Fruit fly (Drosophila melanogaster) whole organism, embryonic: Measurements from ENCODE around the gene Baldspot.
A peak's percentile ranks its signal among the peaks of the same experiment; 100 is the strongest.

ENCODE experiments used
- Atf-2 ChIP-seq: fragments of 200-800 bp; sonication (Bioruptor generic); optimal IDR thresholded peaks from 2 replicates; lab custom pipeline; 2016; ENCODE audit warnings: missing biosample characterization, missing genetic modification characterization
- Bdp1 ChIP-seq: fragments of 200-800 bp; sonication (Bioruptor generic); optimal IDR thresholded peaks from 3 replicates; lab custom pipeline; 2016; ENCODE audit warnings: missing biosample characterization, missing genetic modification characterization
- BtbVII ChIP-seq: fragments of 200-800 bp; sonication (Bioruptor generic); optimal IDR thresholded peaks from 3 replicates; lab custom pipeline; 2017; ENCODE audit warnings: missing biosample characterization, mild to moderate bottlenecking, missing genetic modification characterization
- C15 ChIP-seq: fragments of 200-800 bp; sonication (Bioruptor generic); IDR thresholded peaks from 3 replicates; pipeline ENCODE4 v1.3.6; 2022; ENCODE audit warnings: missing biosample characterization, missing genetic modification characterization
- CG10366 ChIP-seq: fragments of 200-800 bp; sonication (Bioruptor generic); IDR thresholded peaks from 2 replicates; pipeline ENCODE4 v1.3.6; 2022; ENCODE audit warnings: missing biosample characterization, missing genetic modification characterization
- CG11723 ChIP-seq: fragments of 200-800 bp; sonication (Bioruptor generic); optimal IDR thresholded peaks from 2 replicates; lab custom pipeline; 2017; ENCODE audit warnings: missing biosample characterization, mild to moderate bottlenecking, missing genetic modification characterization
- CG12391 ChIP-seq: fragments of 200-800 bp; sonication (Bioruptor generic); optimal IDR thresholded peaks from 3 replicates; lab custom pipeline; 2018; ENCODE audit warnings: missing biosample characterization, mild to moderate bottlenecking, missing genetic modification characterization, moderate library complexity
- CG13123 ChIP-seq: fragments of 200-800 bp; sonication (Bioruptor generic); optimal IDR thresholded peaks from 2 replicates; lab custom pipeline; 2016; ENCODE audit warnings: missing biosample characterization, missing genetic modification characterization
- CG13287 ChIP-seq: fragments of 200-800 bp; sonication (Bioruptor generic); IDR thresholded peaks from 2 replicates; pipeline ENCODE4 v1.3.6; 2022; ENCODE audit warnings: missing biosample characterization, missing genetic modification characterization; ENCODE audit not compliant: partially characterized antibody
- CG13894 ChIP-seq: fragments of 200-800 bp; sonication (Bioruptor generic); optimal IDR thresholded peaks from 3 replicates; lab custom pipeline; 2018; ENCODE audit warnings: missing biosample characterization, mild to moderate bottlenecking, missing genetic modification characterization, moderate library complexity
- CG14710 ChIP-seq: fragments of 200-800 bp; sonication (Bioruptor generic); optimal IDR thresholded peaks from 3 replicates; lab custom pipeline; 2019; ENCODE audit warnings: missing biosample characterization, mild to moderate bottlenecking, missing genetic modification characterization, moderate library complexity
- CG15514 ChIP-seq: fragments of 200-800 bp; sonication (Bioruptor generic); optimal IDR thresholded peaks from 3 replicates; lab custom pipeline; 2017; ENCODE audit warnings: missing biosample characterization, missing genetic modification characterization, mild to moderate bottlenecking, moderate library complexity, missing genetic modification reagents
- CG16863 ChIP-seq: fragments of 200-800 bp; sonication (Bioruptor generic); optimal IDR thresholded peaks from 3 replicates; lab custom pipeline; 2016; ENCODE audit warnings: missing biosample characterization, missing genetic modification characterization
- CG17912 ChIP-seq: fragments of 200-800 bp; sonication (Bioruptor generic); optimal IDR thresholded peaks from 2 replicates; lab custom pipeline; 2018; ENCODE audit warnings: missing biosample characterization, mild to moderate bottlenecking, missing genetic modification characterization
- CG18476 ChIP-seq: fragments of 200-800 bp; sonication (Bioruptor generic); optimal IDR thresholded peaks from 2 replicates; lab custom pipeline; 2016; ENCODE audit warnings: missing biosample characterization, mild to moderate bottlenecking, missing genetic modification characterization
- CG2202 ChIP-seq: fragments of 200-800 bp; sonication (Bioruptor generic); optimal IDR thresholded peaks from 2 replicates; lab custom pipeline; 2018; ENCODE audit warnings: missing biosample characterization, mild to moderate bottlenecking, missing genetic modification characterization
- CG3281 ChIP-seq: fragments of 200-800 bp; sonication (Bioruptor generic); optimal IDR thresholded peaks from 3 replicates; lab custom pipeline; 2017; ENCODE audit warnings: missing biosample characterization, mild to moderate bottlenecking, missing genetic modification characterization
- CG4730 ChIP-seq: fragments of 200-800 bp; sonication (Bioruptor generic); IDR thresholded peaks from 2 replicates; pipeline ENCODE4 v1.3.6; 2022; ENCODE audit warnings: missing biosample characterization, missing genetic modification characterization
- CG4820 ChIP-seq: fragments of 200-800 bp; sonication (Bioruptor generic); optimal IDR thresholded peaks from 3 replicates; lab custom pipeline; 2016; ENCODE audit warnings: missing biosample characterization, missing genetic modification characterization
- CG6272 ChIP-seq: fragments of 200-800 bp; sonication (Bioruptor generic); IDR thresholded peaks from 2 replicates; pipeline ENCODE4 v1.3.6; 2022; ENCODE audit warnings: missing biosample characterization, missing genetic modification characterization
- CG6791 ChIP-seq: fragments of 200-800 bp; sonication (Bioruptor generic); IDR thresholded peaks from 3 replicates; pipeline ENCODE4 v1.3.6; 2022; ENCODE audit warnings: missing biosample characterization, missing genetic modification characterization; ENCODE audit not compliant: partially characterized antibody
- CG8765 ChIP-seq: fragments of 200-800 bp; sonication (Bioruptor generic); IDR thresholded peaks from 2 replicates; pipeline ENCODE4 v1.3.6; 2022; ENCODE audit warnings: missing biosample characterization, missing genetic modification characterization
- CG9817 ChIP-seq: fragments of 200-800 bp; sonication (Bioruptor generic); optimal IDR thresholded peaks from 2 replicates; lab custom pipeline; 2018; ENCODE audit warnings: missing biosample characterization, mild to moderate bottlenecking, missing genetic modification characterization, moderate library complexity
- Dp ChIP-seq: fragments of 200-800 bp; sonication (Bioruptor generic); optimal IDR thresholded peaks from 2 replicates; lab custom pipeline; 2018; ENCODE audit warnings: missing biosample characterization, mild to moderate bottlenecking, missing genetic modification characterization, moderate library complexity
- Ets97D ChIP-seq: fragments of 200-800 bp; sonication (Bioruptor generic); optimal IDR thresholded peaks from 3 replicates; lab custom pipeline; 2016; ENCODE audit warnings: missing biosample characterization, missing genetic modification characterization
- Fer1 ChIP-seq: fragments of 200-800 bp; sonication (Bioruptor generic); optimal IDR thresholded peaks from 2 replicates; lab custom pipeline; 2017; ENCODE audit warnings: missing biosample characterization, mild to moderate bottlenecking, missing genetic modification characterization
- Hmx ChIP-seq: fragments of 200-800 bp; sonication (Bioruptor generic); optimal IDR thresholded peaks from 2 replicates; lab custom pipeline; 2016; ENCODE audit warnings: missing biosample characterization, missing genetic modification characterization
- Neu2 ChIP-seq: fragments of 200-800 bp; sonication (Bioruptor generic); optimal IDR thresholded peaks from 3 replicates; lab custom pipeline; 2016; ENCODE audit warnings: missing biosample characterization, missing genetic modification characterization, borderline replicate concordance
- Nf-YC ChIP-seq: fragments of 200-800 bp; optimal IDR thresholded peaks from 3 replicates; lab custom pipeline; 2019; ENCODE audit warnings: missing biosample characterization, mild to moderate bottlenecking, missing genetic modification characterization, moderate library complexity
- NfI ChIP-seq: fragments of 200-800 bp; sonication (Bioruptor generic); optimal IDR thresholded peaks from 3 replicates; lab custom pipeline; 2018; ENCODE audit warnings: missing biosample characterization, mild to moderate bottlenecking, missing genetic modification characterization, moderate library complexity
- Sox100B ChIP-seq: fragments of 200-800 bp; sonication (Bioruptor generic); optimal IDR thresholded peaks from 3 replicates; lab custom pipeline; 2018; ENCODE audit warnings: missing biosample characterization, mild to moderate bottlenecking, missing genetic modification characterization
- amos ChIP-seq: fragments of 200-800 bp; sonication (Bioruptor generic); IDR thresholded peaks from 2 replicates; pipeline ENCODE4 v1.3.6; 2022; ENCODE audit warnings: missing biosample characterization, missing genetic modification characterization; ENCODE audit not compliant: partially characterized antibody
- ara ChIP-seq: fragments of 200-800 bp; sonication (Bioruptor generic); IDR thresholded peaks from 2 replicates; pipeline ENCODE4 v1.3.6; 2022; ENCODE audit warnings: missing biosample characterization, missing genetic modification characterization
- bbx ChIP-seq: fragments of 200-800 bp; sonication (Bioruptor generic); IDR thresholded peaks from 2 replicates; pipeline ENCODE4 v1.3.6; 2022; ENCODE audit warnings: missing biosample characterization, missing genetic modification characterization; ENCODE audit not compliant: partially characterized antibody
- dmrt11E ChIP-seq: fragments of 200-800 bp; sonication (Bioruptor generic); optimal IDR thresholded peaks from 3 replicates; lab custom pipeline; 2018; ENCODE audit warnings: missing biosample characterization, mild to moderate bottlenecking, missing genetic modification characterization, moderate library complexity
- eve ChIP-seq, 2 experiments: fragments of >200 bp; optimal IDR thresholded peaks; 2 replicates each; lab custom pipeline; 2017; ENCODE audit warnings: missing biosample characterization in 2 of 2, missing genetic modification characterization in 2 of 2
- gsb-n ChIP-seq: fragments of 200-800 bp; sonication (Bioruptor generic); optimal IDR thresholded peaks from 3 replicates; lab custom pipeline; 2018; ENCODE audit warnings: missing biosample characterization, mild to moderate bottlenecking, missing genetic modification characterization
- gt ChIP-seq: fragments of 200-800 bp; sonication (Bioruptor generic); IDR thresholded peaks from 2 replicates; pipeline ENCODE4 v1.3.6; 2022; ENCODE audit warnings: missing biosample characterization, missing genetic modification characterization
- ind ChIP-seq: fragments of 200-800 bp; sonication (Bioruptor generic); optimal IDR thresholded peaks from 3 replicates; lab custom pipeline; 2016; ENCODE audit warnings: missing biosample characterization, missing genetic modification characterization
- nerfin-1 ChIP-seq: fragments of 200-800 bp; sonication (Bioruptor generic); optimal IDR thresholded peaks from 3 replicates; lab custom pipeline; 2019; ENCODE audit warnings: missing biosample characterization, mild to moderate bottlenecking, missing genetic modification characterization, moderate library complexity
- oc ChIP-seq: fragments of 200-800 bp; sonication (Bioruptor generic); optimal IDR thresholded peaks from 2 replicates; lab custom pipeline; 2018; ENCODE audit warnings: missing biosample characterization, mild to moderate bottlenecking, missing genetic modification characterization, moderate library complexity
- repo ChIP-seq: fragments of 200-800 bp; sonication (Bioruptor generic); optimal IDR thresholded peaks from 2 replicates; lab custom pipeline; 2016; ENCODE audit warnings: missing biosample characterization, missing genetic modification characterization
- ro ChIP-seq: fragments of 200-800 bp; sonication (Bioruptor generic); IDR thresholded peaks from 2 replicates; pipeline ENCODE4 v1.3.6; 2022; ENCODE audit warnings: missing biosample characterization, missing genetic modification characterization
- run ChIP-seq: fragments of 200-800 bp; sonication (Bioruptor generic); optimal IDR thresholded peaks from 3 replicates; lab custom pipeline; 2018; ENCODE audit warnings: missing biosample characterization, mild to moderate bottlenecking, missing genetic modification characterization
- salm ChIP-seq: fragments of 200-800 bp; sonication (Bioruptor generic); optimal IDR thresholded peaks from 2 replicates; lab custom pipeline; 2018; ENCODE audit warnings: missing biosample characterization, mild to moderate bottlenecking, missing genetic modification characterization
- sob ChIP-seq: fragments of 200-800 bp; sonication (Bioruptor generic); IDR thresholded peaks from 2 replicates; pipeline ENCODE4 v1.3.6; 2022; ENCODE audit warnings: missing biosample characterization, missing genetic modification characterization
- tna ChIP-seq: fragments of 200-800 bp; sonication (Bioruptor generic); IDR thresholded peaks from 2 replicates; pipeline ENCODE4 v1.3.6; 2022; ENCODE audit warnings: missing biosample characterization, missing genetic modification characterization; ENCODE audit not compliant: partially characterized antibody
- twi ChIP-seq: fragments of 200-800 bp; optimal IDR thresholded peaks from 2 replicates; lab custom pipeline; 2019; ENCODE audit warnings: missing biosample characterization, mild to moderate bottlenecking, missing genetic modification characterization, moderate library complexity
- wdn ChIP-seq: fragments of 200-800 bp; sonication (Bioruptor generic); IDR thresholded peaks from 2 replicates; pipeline ENCODE4 v1.3.6; 2022; ENCODE audit warnings: missing biosample characterization, missing genetic modification characterization
- wek ChIP-seq: fragments of 200-800 bp; sonication (Bioruptor generic); optimal IDR thresholded peaks from 3 replicates; lab custom pipeline; 2018; ENCODE audit warnings: missing biosample characterization, mild to moderate bottlenecking, missing genetic modification characterization, moderate library complexity

Baldspot gene

dm6 chr3L:16612152-16612551 is 49.3 kb downstream of the Baldspot start, which contains the start of gene CG4101 (continued):
- TF ChIP-seq CG13287 (GFP tag; lab: Robert Waterston, UW), result peak; percentile 92
- TF ChIP-seq CG3281 (GFP tag; lab: Kevin White, UChicago), result peak; percentile 90
- TF ChIP-seq Neu2 (GFP tag; lab: Kevin White, UChicago), result no peak
- TF ChIP-seq Nf-YC (tag; lab: Kevin White, UChicago), result peak; percentile 75
- no peak for TF ChIP-seq tna (GFP tag; lab: Robert Waterston, UW)
- peak; percentile 64 for TF ChIP-seq Sox100B (GFP tag; lab: Kevin White, UChicago)
- no peak for TF ChIP-seq gt (GFP tag; lab: Robert Waterston, UW)
- peak; percentile 64 for TF ChIP-seq CG16863 (GFP tag; lab: Kevin White, UChicago)
- TF ChIP-seq Fer1 (GFP tag; lab: Kevin White, UChicago), result peak; percentile 80
- peak; percentile 62 for TF ChIP-seq Atf-2 (GFP tag; lab: Kevin White, UChicago)
- TF ChIP-seq amos (GFP tag; lab: Robert Waterston, UW), result peak; percentile 76
- TF ChIP-seq wdn (GFP tag; lab: Robert Waterston, UW), result peak; percentile 58; the same call in 1 of the 2 replicates
- TF ChIP-seq twi (tag; lab: Kevin White, UChicago), result peak; percentile 67
- TF ChIP-seq Dp (GFP tag; lab: Kevin White, UChicago), result peak; percentile 39
- peak; percentile 91 for TF ChIP-seq CG9817 (tag; lab: Kevin White, UChicago)
- TF ChIP-seq CG12391 (tag; lab: Kevin White, UChicago), result peak; percentile 91
- TF ChIP-seq ind (GFP tag; lab: Kevin White, UChicago), result peak; percentile 82
- peak; percentile 80 for TF ChIP-seq CG10366 (GFP tag; lab: Robert Waterston, UW)
- TF ChIP-seq C15 (GFP tag; lab: Robert Waterston, UW), result 0 out of 3 replicates have a peak, but pooled peaks have one; percentile 41
- no peak for TF ChIP-seq eve (GFP tag; optimal IDR thresholded peaks at IDR 0.05; lab: Kevin White, UChicago)
- peak; percentile 68 for TF ChIP-seq nerfin-1 (tag; lab: Kevin White, UChicago)
- TF ChIP-seq CG13123 (GFP tag; lab: Kevin White, UChicago), result peak; percentile 25
- peak; percentile 63 for TF ChIP-seq CG17912
- TF ChIP-seq run (tag; lab: Kevin White, UChicago), result peak; percentile 41
- TF ChIP-seq dmrt11E (tag; lab: Kevin White, UChicago), result peak; percentile 71
- peak; percentile 44 for TF ChIP-seq oc (tag; lab: Kevin White, UChicago)
- TF ChIP-seq CG8765, result peak; percentile 65
- peak; percentile 66; the same call in 1 of the 2 replicates for TF ChIP-seq bbx (GFP tag; lab: Robert Waterston, UW)
- TF ChIP-seq CG18476, result peak; percentile 72
- peak; percentile 52 for TF ChIP-seq CG2202 (tag; lab: Kevin White, UChicago)
- peak; percentile 74 for TF ChIP-seq CG4820 (GFP tag; lab: Kevin White, UChicago)
- peak; percentile 5 for TF ChIP-seq salm
- TF ChIP-seq NfI (GFP tag; lab: Kevin White, UChicago), result peak; percentile 83
- TF ChIP-seq CG14710, result peak; percentile 87
- TF ChIP-seq CG13894 (tag; lab: Kevin White, UChicago), result peak; percentile 90
- TF ChIP-seq gsb-n (tag; lab: Kevin White, UChicago), result peak; percentile 60
- TF ChIP-seq repo (GFP tag; lab: Kevin White, UChicago), result peak; percentile 30
- peak; percentile 62 for TF ChIP-seq CG4730 (GFP tag; lab: Robert Waterston, UW)
- TF ChIP-seq CG15514 (GFP tag; lab: Kevin White, UChicago), result peak; percentile 85
- peak; percentile 87 for TF ChIP-seq sob (GFP tag; lab: Robert Waterston, UW)
- peak; percentile 67 for TF ChIP-seq Bdp1 (GFP tag; lab: Kevin White, UChicago)
- TF ChIP-seq ara (GFP tag; lab: Robert Waterston, UW), result no peak; the same call in 1 of the 2 replicates
- TF ChIP-seq Ets97D (GFP tag; lab: Kevin White, UChicago), result peak; percentile 79
- peak; percentile 62 for TF ChIP-seq Hmx (GFP tag; lab: Kevin White, UChicago)
- peak; percentile 77 for TF ChIP-seq CG6272
- no peak for TF ChIP-seq wek (GFP tag; lab: Kevin White, UChicago)
- TF ChIP-seq BtbVII, result peak; percentile 51
- peak; percentile 52 for TF ChIP-seq CG11723 (GFP tag; lab: Kevin White, UChicago)
- 0 out of 2 replicates have a peak, but pooled peaks have one; percentile 28 for TF ChIP-seq ro (GFP tag; lab: Robert Waterston, UW)
- peak; percentile 52; the same call in 1 of the 3 replicates for TF ChIP-seq CG6791 (GFP tag; lab: Robert Waterston, UW)
